Fruit fly (Drosophila melanogaster) whole organism, embryonic: ENCODE measurements around the gene Cad99C.

ENCODE experiments used
- B-H2 ChIP-seq: fragments of 200-800 bp; sonication (Bioruptor generic); optimal IDR thresholded peaks from 2 replicates; lab custom pipeline; 2018; ENCODE audit warnings: missing biosample characterization, mild to moderate bottlenecking, missing genetic modification characterization
- Bgb ChIP-seq: fragments of 200-800 bp; sonication (Bioruptor generic); IDR thresholded peaks from 2 replicates; pipeline ENCODE4 v1.3.6; 2022; ENCODE audit warnings: missing biosample characterization, missing genetic modification characterization; ENCODE audit not compliant: partially characterized antibody
- CG11247 ChIP-seq: fragments of 200-800 bp; sonication (Bioruptor generic); IDR thresholded peaks from 2 replicates; pipeline ENCODE4 v1.3.6; 2022; ENCODE audit warnings: missing biosample characterization, missing genetic modification characterization
- CG13624 ChIP-seq: fragments of 200-800 bp; sonication (Bioruptor generic); optimal IDR thresholded peaks from 2 replicates; lab custom pipeline; 2016; ENCODE audit warnings: missing biosample characterization, missing genetic modification characterization
- CG13775 ChIP-seq: fragments of 200-800 bp; sonication (Bioruptor generic); optimal IDR thresholded peaks from 3 replicates; lab custom pipeline; 2017; ENCODE audit warnings: missing biosample characterization, mild to moderate bottlenecking, missing genetic modification characterization
- CG18262 ChIP-seq: fragments of 200-800 bp; optimal IDR thresholded peaks from 3 replicates; lab custom pipeline; 2019; ENCODE audit warnings: missing biosample characterization, mild to moderate bottlenecking, missing genetic modification characterization, moderate library complexity
- CG2199 ChIP-seq: fragments of 200-800 bp; sonication (Bioruptor generic); IDR thresholded peaks from 3 replicates; pipeline ENCODE4 v1.3.6; 2022; ENCODE audit warnings: missing biosample characterization, missing genetic modification characterization
- CG30020 ChIP-seq: fragments of 200-800 bp; optimal IDR thresholded peaks from 2 replicates; lab custom pipeline; 2019; ENCODE audit warnings: missing biosample characterization, mild to moderate bottlenecking, missing genetic modification characterization, moderate library complexity
- CG31224 ChIP-seq: fragments of 200-800 bp; sonication (Bioruptor generic); IDR thresholded peaks from 2 replicates; pipeline ENCODE4 v1.3.6; 2022; ENCODE audit warnings: missing biosample characterization, missing genetic modification characterization
- CG3407 ChIP-seq: fragments of 200-800 bp; sonication (Bioruptor generic); optimal IDR thresholded peaks from 2 replicates; lab custom pipeline; 2018; ENCODE audit warnings: missing biosample characterization, mild to moderate bottlenecking, missing genetic modification characterization
- CG4328 ChIP-seq: fragments of 200-800 bp; sonication (Bioruptor generic); optimal IDR thresholded peaks from 3 replicates; lab custom pipeline; 2017; ENCODE audit warnings: missing biosample characterization, missing genetic modification reagents, missing genetic modification characterization
- CG4360 ChIP-seq: fragments of 200-800 bp; sonication (Bioruptor generic); IDR thresholded peaks from 2 replicates; pipeline ENCODE4 v1.3.6; 2022; ENCODE audit warnings: missing biosample characterization, missing genetic modification characterization
- CG7963 ChIP-seq: fragments of 200-800 bp; sonication (Bioruptor generic); IDR thresholded peaks from 3 replicates; pipeline ENCODE4 v1.3.6; 2022; ENCODE audit warnings: missing biosample characterization, missing genetic modification characterization; ENCODE audit not compliant: partially characterized antibody
- CG7987 ChIP-seq: fragments of 200-800 bp; sonication (Bioruptor generic); optimal IDR thresholded peaks from 2 replicates; lab custom pipeline; 2018; ENCODE audit warnings: missing biosample characterization, mild to moderate bottlenecking, missing genetic modification characterization, moderate library complexity
- CG8924 ChIP-seq: fragments of 200-800 bp; optimal IDR thresholded peaks from 3 replicates; lab custom pipeline; 2019; ENCODE audit warnings: missing biosample characterization, mild to moderate bottlenecking, missing genetic modification characterization, moderate library complexity
- Camta ChIP-seq: fragments of 200-800 bp; sonication (Bioruptor generic); optimal IDR thresholded peaks from 2 replicates; lab custom pipeline; 2016; ENCODE audit warnings: missing biosample characterization, missing genetic modification characterization
- D ChIP-seq, 2 experiments: fragments of 200-800 bp in 1 of 2; fragments of >200 bp in 1 of 2; sonication (Bioruptor generic) in 1 of 2; optimal IDR thresholded peaks; 2 replicates in 1 of 2; 3 replicates in 1 of 2; lab custom pipeline; 2017; ENCODE audit warnings: mild to moderate bottlenecking in 1 of 2, missing biosample characterization in 1 of 2, missing genetic modification characterization in 1 of 2, missing genetic modification reagents in 1 of 2
- Dfd ChIP-seq, 2 experiments: fragments of >200 bp; optimal IDR thresholded peaks; 2 replicates each; lab custom pipeline; 2017; ENCODE audit warnings: missing biosample characterization in 2 of 2, missing genetic modification characterization in 2 of 2
- Dip3 ChIP-seq: fragments of 200-800 bp; sonication (Bioruptor generic); optimal IDR thresholded peaks from 3 replicates; lab custom pipeline; 2016; ENCODE audit warnings: missing biosample characterization, missing genetic modification characterization
- Doc3 ChIP-seq: fragments of 200-800 bp; sonication (Bioruptor generic); IDR thresholded peaks from 3 replicates; pipeline ENCODE4 v1.3.6; 2022; ENCODE audit warnings: missing biosample characterization, missing genetic modification characterization; ENCODE audit not compliant: partially characterized antibody
- Dref ChIP-seq: fragments of 200-800 bp; sonication (Bioruptor generic); IDR thresholded peaks from 2 replicates; pipeline ENCODE4 v1.3.6; 2022; ENCODE audit warnings: missing biosample characterization, missing genetic modification characterization
- Drgx ChIP-seq: fragments of 200-800 bp; sonication (Bioruptor generic); IDR thresholded peaks from 2 replicates; pipeline ENCODE4 v1.3.6; 2022; ENCODE audit warnings: missing biosample characterization, missing genetic modification characterization
- Fer3 ChIP-seq: fragments of 200-800 bp; sonication (Bioruptor generic); optimal IDR thresholded peaks from 2 replicates; lab custom pipeline; 2018; ENCODE audit warnings: missing biosample characterization, mild to moderate bottlenecking, missing genetic modification characterization, moderate library complexity
- H2.0 ChIP-seq: fragments of 200-800 bp; sonication (Bioruptor generic); IDR thresholded peaks from 2 replicates; pipeline ENCODE4 v1.3.6; 2022; ENCODE audit warnings: missing biosample characterization, missing genetic modification characterization
- HLH3B ChIP-seq: fragments of 200-800 bp; sonication (Bioruptor generic); IDR thresholded peaks from 2 replicates; pipeline ENCODE4 v1.3.6; 2022; ENCODE audit warnings: missing biosample characterization, missing genetic modification characterization
- HLHmδ ChIP-seq: fragments of 200-800 bp; sonication (Bioruptor generic); optimal IDR thresholded peaks from 2 replicates; lab custom pipeline; 2018; ENCODE audit warnings: missing biosample characterization, mild to moderate bottlenecking, missing genetic modification characterization, moderate library complexity
- Lhr ChIP-seq: fragments of 200-800 bp; sonication (Bioruptor generic); optimal IDR thresholded peaks from 3 replicates; lab custom pipeline; 2017; ENCODE audit warnings: mild to moderate bottlenecking, missing biosample characterization, missing genetic modification reagents, missing genetic modification characterization
- Lim3 ChIP-seq: fragments of 200-800 bp; sonication (Bioruptor generic); IDR thresholded peaks from 2 replicates; pipeline ENCODE4 v1.3.6; 2022; ENCODE audit warnings: missing biosample characterization, missing genetic modification characterization
- Med ChIP-seq: fragments of 200-800 bp; sonication (Bioruptor generic); peaks from one replicate; lab custom pipeline; 2016; ENCODE audit warnings: missing biosample characterization, missing genetic modification characterization, mild to moderate bottlenecking, inconsistent platforms, moderate library complexity
- Rfx ChIP-seq: fragments of 200-800 bp; sonication (Bioruptor generic); IDR thresholded peaks from 2 replicates; pipeline ENCODE4 v1.3.6; 2022; ENCODE audit warnings: missing biosample characterization, missing genetic modification characterization
- Vsx1 ChIP-seq: fragments of 200-800 bp; sonication (Bioruptor generic); optimal IDR thresholded peaks from 2 replicates; lab custom pipeline; 2017; ENCODE audit warnings: missing biosample characterization, mild to moderate bottlenecking, missing genetic modification characterization, missing genetic modification reagents
- al ChIP-seq: fragments of 200-800 bp; sonication (Bioruptor generic); IDR thresholded peaks from 2 replicates; pipeline ENCODE4 v1.3.6; 2022; ENCODE audit warnings: missing biosample characterization, missing genetic modification characterization
- croc ChIP-seq: fragments of 200-800 bp; sonication (Bioruptor generic); conservative IDR thresholded peaks from 3 replicates; pipeline ENCODE4 v1.3.6; 2022; ENCODE audit warnings: missing biosample characterization, missing genetic modification characterization
- dimm ChIP-seq: fragments of 200-800 bp; sonication (Bioruptor generic); IDR thresholded peaks from 2 replicates; pipeline ENCODE4 v1.3.6; 2022; ENCODE audit warnings: missing biosample characterization, missing genetic modification characterization
- dpn ChIP-seq, 2 experiments: fragments of 200-800 bp; sonication (Bioruptor generic); optimal IDR thresholded peaks; 3 replicates each; lab custom pipeline; 2016; ENCODE audit warnings: missing biosample characterization in 2 of 2, missing genetic modification characterization in 2 of 2
- ems ChIP-seq: fragments of 200-800 bp; sonication (Bioruptor generic); optimal IDR thresholded peaks from 3 replicates; lab custom pipeline; 2016; ENCODE audit warnings: missing biosample characterization, missing genetic modification characterization
- esg ChIP-seq: fragments of 200-800 bp; sonication (Bioruptor generic); conservative IDR thresholded peaks from 2 replicates; pipeline ENCODE4 v1.3.6; 2022; ENCODE audit warnings: missing biosample characterization, missing genetic modification characterization
- grn ChIP-seq: fragments of 200-800 bp; sonication (Bioruptor generic); optimal IDR thresholded peaks from 3 replicates; lab custom pipeline; 2017; ENCODE audit warnings: missing biosample characterization, missing genetic modification characterization
- lola ChIP-seq, 3 experiments: fragments of >200 bp in 2 of 3; fragments of 200-800 bp in 1 of 3; sonication (Bioruptor generic) in 1 of 3; optimal IDR thresholded peaks; 2 replicates each; lab custom pipeline; 2017 to 2019; ENCODE audit warnings: missing biosample characterization in 3 of 3, missing genetic modification characterization in 3 of 3, mild to moderate bottlenecking in 1 of 3, moderate library complexity in 1 of 3
- pb ChIP-seq: fragments of 200-800 bp; sonication (Bioruptor generic); optimal IDR thresholded peaks from 3 replicates; lab custom pipeline; 2016; ENCODE audit warnings: missing biosample characterization, missing genetic modification characterization
- phol ChIP-seq: fragments of 200-800 bp; sonication (Bioruptor generic); optimal IDR thresholded peaks from 3 replicates; lab custom pipeline; 2018; ENCODE audit warnings: missing biosample characterization, mild to moderate bottlenecking, missing genetic modification characterization, moderate library complexity
- prd ChIP-seq, 3 experiments: fragments of >200 bp in 2 of 3; fragments of 200-800 bp in 1 of 3; sonication (Bioruptor generic) in 1 of 3; optimal IDR thresholded peaks in 2 of 3; IDR thresholded peaks in 1 of 3; 2 replicates in 2 of 3; 3 replicates in 1 of 3; pipeline versions ENCODE4 v1.3.6 to Lab custom; 2017 to 2022; ENCODE audit warnings: missing biosample characterization in 1 of 3, missing genetic modification characterization in 1 of 3
- pzg ChIP-seq: fragments of 200-800 bp; sonication (Bioruptor generic); optimal IDR thresholded peaks from 3 replicates; lab custom pipeline; 2018; ENCODE audit warnings: missing biosample characterization, mild to moderate bottlenecking, missing genetic modification characterization, moderate library complexity
- schlank ChIP-seq: fragments of 200-800 bp; sonication (Bioruptor generic); optimal IDR thresholded peaks from 2 replicates; lab custom pipeline; 2018; ENCODE audit warnings: missing biosample characterization, mild to moderate bottlenecking, missing genetic modification characterization
- slbo ChIP-seq: fragments of 200-800 bp; sonication (Bioruptor generic); IDR thresholded peaks from 2 replicates; pipeline ENCODE4 v1.3.6; 2022; ENCODE audit warnings: missing biosample characterization, missing genetic modification characterization
- sug ChIP-seq: fragments of 200-800 bp; optimal IDR thresholded peaks from 2 replicates; lab custom pipeline; 2019; ENCODE audit warnings: missing biosample characterization, mild to moderate bottlenecking, missing genetic modification characterization, moderate library complexity
- trem ChIP-seq: fragments of 200-800 bp; optimal IDR thresholded peaks from 3 replicates; lab custom pipeline; 2019; ENCODE audit warnings: missing biosample characterization, mild to moderate bottlenecking, missing genetic modification characterization, moderate library complexity
- twi ChIP-seq: fragments of 200-800 bp; optimal IDR thresholded peaks from 2 replicates; lab custom pipeline; 2019; ENCODE audit warnings: missing biosample characterization, mild to moderate bottlenecking, missing genetic modification characterization, moderate library complexity
- zen ChIP-seq: fragments of 200-800 bp; sonication (Bioruptor generic); optimal IDR thresholded peaks from 3 replicates; lab custom pipeline; 2018; ENCODE audit warnings: missing biosample characterization, mild to moderate bottlenecking, missing genetic modification characterization, moderate library complexity

The Cad99C gene

DNA sequence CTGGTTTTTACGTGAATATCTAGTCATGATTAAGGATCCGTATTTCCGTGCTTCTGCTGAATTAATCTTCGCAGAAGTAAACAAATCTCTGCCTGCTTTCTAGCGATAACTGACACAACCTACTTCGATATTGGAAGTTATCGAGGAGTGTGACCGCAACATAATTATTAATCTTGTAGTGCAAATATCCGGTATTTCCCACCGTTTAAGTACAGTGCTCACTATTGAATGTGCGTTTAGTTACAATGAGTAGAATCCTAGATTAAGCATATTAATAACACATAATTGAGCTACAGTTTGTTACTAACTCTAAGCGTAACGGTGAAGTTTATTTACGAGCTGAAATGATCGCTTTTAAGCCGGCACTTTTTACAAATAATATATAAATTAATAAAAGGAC lies 18.3 kb downstream of the Cad99C start (continued):
- TF ChIP-seq CG30020 (tag; lab: Kevin White, UChicago) (no peak), Bgb (GFP tag; lab: Robert Waterston, UW) (peak; percentile 58), croc (GFP tag; lab: Robert Waterston, UW) (no peak), Vsx1 (GFP tag; lab: Kevin White, UChicago) (no peak), lola (GFP tag; optimal IDR thresholded peaks at IDR 0.05; lab: Kevin White, UChicago) (no peak), Med (GFP tag; lab: Kevin White, UChicago) (peak; percentile 94), al (GFP tag; lab: Robert Waterston, UW) (no peak), sug (peak; percentile 15), grn (GFP tag; lab: Kevin White, UChicago) (peak; percentile 56), Dip3 (GFP tag; lab: Kevin White, UChicago) (no peak), slbo (GFP tag; lab: Robert Waterston, UW) (peak; percentile 83), trem (peak; percentile 19), CG31224 (GFP tag; lab: Robert Waterston, UW) (0 out of 2 replicates have a peak, but pooled peaks have one; percentile 34), CG7987 (GFP tag; lab: Kevin White, UChicago) (peak; percentile 52), esg (GFP tag; lab: Robert Waterston, UW) (no peak), Drgx (GFP tag; lab: Robert Waterston, UW) (0 out of 2 replicates have a peak, but pooled peaks have one; percentile 30), HLHmδ (GFP tag; lab: Kevin White, UChicago) (no peak), Dfd (GFP tag; optimal IDR thresholded peaks at IDR 0.05; lab: Kevin White, UChicago) (no peak), CG11247 (GFP tag; lab: Robert Waterston, UW) (peak; percentile 21; the same call in 1 of the 2 replicates), Fer3 (tag; lab: Kevin White, UChicago) (peak; percentile 67), phol (tag; lab: Kevin White, UChicago) (peak; percentile 33), Lhr (GFP tag; lab: Kevin White, UChicago) (peak; percentile 10), CG2199 (GFP tag; lab: Robert Waterston, UW) (0 out of 3 replicates have a peak, but pooled peaks have one; percentile 31), Rfx (GFP tag; lab: Robert Waterston, UW) (peak; percentile 81), D (optimal IDR thresholded peaks at IDR 0.05; lab: Kevin White, UChicago) (no peak), D (GFP tag; optimal IDR thresholded peaks at IDR 0.05; lab: Kevin White, UChicago) (no peak), pzg (GFP tag; lab: Kevin White, UChicago) (peak; percentile 72), HLH3B (peak; percentile 22; the same call in 1 of the 2 replicates), zen (peak; percentile 27), CG8924 (tag; lab: Kevin White, UChicago) (peak; percentile 42), Doc3 (peak; percentile 31; the same call in 1 of the 3 replicates), prd (optimal IDR thresholded peaks at IDR 0.05; lab: Kevin White, UChicago) (no peak), prd (GFP tag; IDR thresholded peaks at IDR 0.05; lab: Robert Waterston, UW) (peak; percentile 59), Camta (GFP tag; lab: Kevin White, UChicago) (no peak), CG13775 (GFP tag; lab: Kevin White, UChicago) (peak; percentile 9), B-H2 (GFP tag; lab: Kevin White, UChicago) (peak; percentile 86), Dref (GFP tag; lab: Robert Waterston, UW) (peak; percentile 76), CG13624 (GFP tag; lab: Kevin White, UChicago) (peak; percentile 56), schlank (peak; percentile 21), ems (GFP tag; lab: Kevin White, UChicago) (no peak), Lim3 (GFP tag; lab: Robert Waterston, UW) (no peak), CG4328 (GFP tag; lab: Kevin White, UChicago) (peak; percentile 29), pb (GFP tag; lab: Kevin White, UChicago) (no peak), CG4360 (GFP tag; lab: Robert Waterston, UW) (no peak), H2.0 (GFP tag; lab: Robert Waterston, UW) (peak; percentile 33; the same call in 1 of the 2 replicates), CG18262 (tag; lab: Kevin White, UChicago) (peak; percentile 32), CG3407 (GFP tag; lab: Kevin White, UChicago) (no peak), dimm (GFP tag; lab: Robert Waterston, UW) (no peak), twi (tag; lab: Kevin White, UChicago) (peak; percentile 7), dpn (GFP tag; optimal IDR thresholded peaks at IDR 0.05; lab: Kevin White, UChicago) (peak in 1 of 2 experiments; percentile 60), CG7963 (no peak; the same call in 2 of the 3 replicates)
